Worm (Caenorhabditis elegans): ENCODE data around the gene srh-17.

- TF ChIP-seq gmeb-1 (tag; optimal IDR thresholded peaks at IDR 0.05): no peak
- no peak for TF ChIP-seq aly-2 (tag; optimal IDR thresholded peaks at IDR 0.05)
- no peak for TF ChIP-seq nhr-237 (tag; optimal IDR thresholded peaks at IDR 0.05)
- TF ChIP-seq ztf-11 (tag; optimal IDR thresholded peaks at IDR 0.05): no peak
- no peak for TF ChIP-seq ZK546.5 (tag; optimal IDR thresholded peaks at IDR 0.05)
- TF ChIP-seq peb-1 (tag; optimal IDR thresholded peaks at IDR 0.05): no peak
- no peak for TF ChIP-seq elt-1 (tag; optimal IDR thresholded peaks at IDR 0.05)
- no peak for TF ChIP-seq lin-39 (tag; optimal IDR thresholded peaks at IDR 0.05)
- no peak for TF ChIP-seq nhr-77 (tag; optimal IDR thresholded peaks at IDR 0.05)
- no peak for TF ChIP-seq unc-55 (GFP tag; optimal IDR thresholded peaks at IDR 0.05)
- no peak for TF ChIP-seq nhr-23 (tag; optimal IDR thresholded peaks at IDR 0.05)
- TF ChIP-seq nhr-25 (tag; optimal IDR thresholded peaks at IDR 0.05): no peak
- TF ChIP-seq egl-27 (tag; optimal IDR thresholded peaks at IDR 0.05): no peak
- no peak for TF ChIP-seq unc-39 (tag; optimal IDR thresholded peaks at IDR 0.05)
Observed at ce11 chrV:14620835-14621234, 40.3 kb upstream of the srh-17 start, which contains the start of gene hot-1.
